Fruit fly (Drosophila melanogaster) whole organism, adult: ENCODE results near the gene CG31360.

ENCODE experiments used
- CG14711 ChIP-seq: fragments of 200-800 bp; sonication (Bioruptor generic); optimal IDR thresholded peaks from 2 replicates; lab custom pipeline; 2018; ENCODE audit warnings: missing biosample characterization, mild to moderate bottlenecking, missing genetic modification characterization, moderate library complexity
- CG33017 ChIP-seq: fragments of 200-800 bp; sonication (Bioruptor generic); optimal IDR thresholded peaks from 2 replicates; lab custom pipeline; 2018; ENCODE audit warnings: missing biosample characterization, mild to moderate bottlenecking, missing genetic modification characterization, moderate library complexity
- CG5204 ChIP-seq: fragments of 200-800 bp; sonication (Bioruptor generic); optimal IDR thresholded peaks from 2 replicates; lab custom pipeline; 2016; ENCODE audit warnings: missing biosample characterization, missing genetic modification characterization
- Clk ChIP-seq: fragments of 200-800 bp; sonication (Bioruptor generic); optimal IDR thresholded peaks from 2 replicates; lab custom pipeline; 2017; ENCODE audit warnings: missing biosample characterization, missing genetic modification characterization
- Mnt ChIP-seq: fragments of 200-800 bp; sonication (Bioruptor generic); optimal IDR thresholded peaks from 2 replicates; lab custom pipeline; 2016; ENCODE audit warnings: missing biosample characterization, mild to moderate bottlenecking, missing genetic modification characterization
- cic ChIP-seq: fragments of 200-800 bp; sonication (Bioruptor generic); optimal IDR thresholded peaks from 2 replicates; lab custom pipeline; 2017; ENCODE audit warnings: missing biosample characterization, mild to moderate bottlenecking, missing genetic modification characterization, moderate library complexity
- cnc ChIP-seq, 2 experiments: fragments of >200 bp; optimal IDR thresholded peaks; 2 replicates each; lab custom pipeline; 2017
- ovo ChIP-seq: fragments of 200-800 bp; sonication (Bioruptor generic); optimal IDR thresholded peaks from 2 replicates; lab custom pipeline; 2016; ENCODE audit warnings: missing biosample characterization, missing genetic modification characterization
- pad ChIP-seq: fragments of 200-800 bp; sonication (Bioruptor generic); optimal IDR thresholded peaks from 3 replicates; lab custom pipeline; 2017; ENCODE audit warnings: missing biosample characterization, missing genetic modification characterization, mild to moderate bottlenecking, moderate library complexity, missing genetic modification reagents
- toe ChIP-seq: fragments of 200-800 bp; sonication (Bioruptor generic); optimal IDR thresholded peaks from 2 replicates; lab custom pipeline; 2016; ENCODE audit warnings: missing biosample characterization, missing genetic modification characterization

Gene CG31360

dm6 chr3R:17733261-17733660 lies 48.4 kb downstream of the CG31360 start, which contains the start of gene CG14321:
CG14321 (plus strand) TSS chr3R:17733598.
- TF ChIP-seq CG5204 (GFP tag; lab: Kevin White, UChicago), result no peak
- TF ChIP-seq toe (GFP tag; lab: Kevin White, UChicago), result no peak
- no peak for TF ChIP-seq cnc (optimal IDR thresholded peaks at IDR 0.05; lab: Kevin White, UChicago)
- no peak for TF ChIP-seq CG33017 (tag; lab: Kevin White, UChicago)
- no peak for TF ChIP-seq ovo
- TF ChIP-seq pad (GFP tag; lab: Kevin White, UChicago), result no peak
- TF ChIP-seq cic (GFP tag; lab: Kevin White, UChicago), result no peak
- TF ChIP-seq Mnt (GFP tag; lab: Kevin White, UChicago), result no peak
- TF ChIP-seq Clk, result no peak
- no peak for TF ChIP-seq CG14711
